Worm (Caenorhabditis elegans): ENCODE measurements around the gene C16D9.6.
A peak's percentile ranks its signal among the peaks of the same experiment; 100 is the strongest.

The C16D9.6 gene

ce11 chrV:8251075-8251474 is 967 bp upstream of the C16D9.6 start:
- TF ChIP-seq sea-1 (GFP tag; conservative IDR thresholded peaks at IDR 0.05) (no peak), hmbx-1 (tag; optimal IDR thresholded peaks at IDR 0.05) (no peak), hnd-1 (tag; optimal IDR thresholded peaks at IDR 0.05) (no peak)

ce11 chrV:8247311-8248105 is 2.6 kb downstream of the C16D9.6 start:
- TF ChIP-seq ama-1 (optimal IDR thresholded peaks at IDR 0.05) (peak; percentile 48), hmbx-1 (tag; optimal IDR thresholded peaks at IDR 0.05) (no peak)

- TF ChIP-seq tbx-11 (GFP tag; IDR thresholded peaks at IDR 0.05) (no peak), ceh-13 (GFP tag; optimal IDR thresholded peaks at IDR 0.05) (no peak), hmbx-1 (tag; optimal IDR thresholded peaks at IDR 0.05) (no peak)
Measured at ce11 chrV:8245457-8245856, 4.7 kb downstream of the C16D9.6 start, which contains the start of gene C16D9.5. Gene C16D9.5 (minus strand): TSS chrV:8245557.

- TF ChIP-seq ceh-36 (tag; optimal IDR thresholded peaks at IDR 0.05): no peak
- TF ChIP-seq hmbx-1 (tag; optimal IDR thresholded peaks at IDR 0.05): no peak
- TF ChIP-seq flt-1 (GFP tag; IDR thresholded peaks at IDR 0.05): no peak
- no peak for TF ChIP-seq F13C5.2 (tag; optimal IDR thresholded peaks at IDR 0.05)
- TF ChIP-seq ceh-13 (GFP tag; optimal IDR thresholded peaks at IDR 0.05): no peak
- TF ChIP-seq scrt-1 (GFP tag; IDR thresholded peaks at IDR 0.05): no peak
- no peak for TF ChIP-seq B0310.2 (tag; optimal IDR thresholded peaks at IDR 0.05)
- no peak for TF ChIP-seq tra-4 (tag; optimal IDR thresholded peaks at IDR 0.05)
Measured at ce11 chrV:8243201-8243600, 6.9 kb downstream of the C16D9.6 start.

ce11 chrV:8242798-8243197 is 7.3 kb downstream of the C16D9.6 start, which contains the start of gene C16D9.4:
Gene C16D9.4 (minus strand): TSS chrV:8242898.
- TF ChIP-seq hnd-1 (tag; optimal IDR thresholded peaks at IDR 0.05) (no peak), hmbx-1 (tag; optimal IDR thresholded peaks at IDR 0.05) (no peak), flt-1 (GFP tag; IDR thresholded peaks at IDR 0.05) (no peak), ets-7 (tag; optimal IDR thresholded peaks at IDR 0.05) (no peak), tbx-11 (GFP tag; IDR thresholded peaks at IDR 0.05) (no peak), ama-1 (optimal IDR thresholded peaks at IDR 0.05) (no peak), pes-1 (GFP tag; IDR thresholded peaks at IDR 0.05) (no peak), sea-1 (GFP tag; conservative IDR thresholded peaks at IDR 0.05) (no peak), scrt-1 (GFP tag; IDR thresholded peaks at IDR 0.05) (no peak), tra-4 (tag; optimal IDR thresholded peaks at IDR 0.05) (no peak), hmg-4 (GFP tag; optimal IDR thresholded peaks at IDR 0.05) (no peak), ceh-36 (tag; optimal IDR thresholded peaks at IDR 0.05) (no peak), B0310.2 (tag; optimal IDR thresholded peaks at IDR 0.05) (no peak), F13C5.2 (tag; optimal IDR thresholded peaks at IDR 0.05) (no peak), tbx-37 (GFP tag; conservative IDR thresholded peaks at IDR 0.05) (no peak), aly-1 (tag; optimal IDR thresholded peaks at IDR 0.05) (no peak)

ce11 chrV:8239928-8240327 is 10.2 kb downstream of the C16D9.6 start, which contains the start of gene C16D9.3:
Gene C16D9.3 (minus strand): TSS chrV:8240028.
- no peak for TF ChIP-seq ceh-13 (GFP tag; optimal IDR thresholded peaks at IDR 0.05)
- TF ChIP-seq scrt-1 (GFP tag; IDR thresholded peaks at IDR 0.05): no peak
- no peak for TF ChIP-seq tbx-11 (GFP tag; IDR thresholded peaks at IDR 0.05)
- no peak for TF ChIP-seq hnd-1 (tag; optimal IDR thresholded peaks at IDR 0.05)
- TF ChIP-seq pes-1 (GFP tag; IDR thresholded peaks at IDR 0.05): no peak
- no peak for TF ChIP-seq sea-1 (GFP tag; conservative IDR thresholded peaks at IDR 0.05)
- no peak for TF ChIP-seq ceh-36 (tag; optimal IDR thresholded peaks at IDR 0.05)
- no peak for TF ChIP-seq tra-4 (tag; optimal IDR thresholded peaks at IDR 0.05)
- TF ChIP-seq B0310.2 (tag; optimal IDR thresholded peaks at IDR 0.05): no peak
- TF ChIP-seq aly-1 (tag; optimal IDR thresholded peaks at IDR 0.05): no peak

ce11 chrV:8238290-8238689 is 11.8 kb downstream of the C16D9.6 start, which contains the start of gene rol-3:
Gene rol-3 (minus strand): TSS chrV:8238409.
- TF ChIP-seq aly-1 (tag; optimal IDR thresholded peaks at IDR 0.05) (no peak), scrt-1 (GFP tag; IDR thresholded peaks at IDR 0.05) (no peak), ceh-13 (GFP tag; optimal IDR thresholded peaks at IDR 0.05) (no peak)

ce11 chrV:8235331-8235730 is 14.8 kb downstream of the C16D9.6 start:
- TF ChIP-seq hmg-4 (GFP tag; optimal IDR thresholded peaks at IDR 0.05): no peak
- TF ChIP-seq hnd-1 (tag; optimal IDR thresholded peaks at IDR 0.05): peak; percentile 3
- TF ChIP-seq scrt-1 (GFP tag; IDR thresholded peaks at IDR 0.05): peak; percentile 63; the same call in 1 of the 2 replicates
- TF ChIP-seq tra-4 (tag; optimal IDR thresholded peaks at IDR 0.05): peak; percentile 27
- peak; percentile 30 for TF ChIP-seq aly-1 (tag; optimal IDR thresholded peaks at IDR 0.05)
- no peak for TF ChIP-seq pes-1 (GFP tag; IDR thresholded peaks at IDR 0.05)
- no peak for TF ChIP-seq flt-1 (GFP tag; IDR thresholded peaks at IDR 0.05)
- no peak for TF ChIP-seq F13C5.2 (tag; optimal IDR thresholded peaks at IDR 0.05)
- no peak for TF ChIP-seq ama-1 (optimal IDR thresholded peaks at IDR 0.05)
- peak; percentile 22 for TF ChIP-seq ceh-13 (GFP tag; optimal IDR thresholded peaks at IDR 0.05)
- peak; percentile 68; the same call in 1 of the 2 replicates for TF ChIP-seq sea-1 (GFP tag; conservative IDR thresholded peaks at IDR 0.05)
- TF ChIP-seq ceh-36 (tag; optimal IDR thresholded peaks at IDR 0.05): no peak
- TF ChIP-seq tbx-11 (GFP tag; IDR thresholded peaks at IDR 0.05): 0 out of 2 replicates have a peak, but pooled peaks have one; percentile 48
- no peak for TF ChIP-seq B0310.2 (tag; optimal IDR thresholded peaks at IDR 0.05)
- no peak for TF ChIP-seq hmbx-1 (tag; optimal IDR thresholded peaks at IDR 0.05)
- no peak for TF ChIP-seq ets-7 (tag; optimal IDR thresholded peaks at IDR 0.05)
- TF ChIP-seq tbx-37 (GFP tag; conservative IDR thresholded peaks at IDR 0.05): no peak

All from whole organism, early embryonic.